Fruit fly (Drosophila melanogaster) whole organism, adult: ENCODE measurements around the gene CG31415.

Experiments used
- CG12768 ChIP-seq: fragments of 200-800 bp; sonication (Bioruptor generic); optimal IDR thresholded peaks from 2 replicates; lab custom pipeline; 2017; ENCODE audit warnings: missing biosample characterization, missing genetic modification characterization, mild to moderate bottlenecking, moderate library complexity, missing genetic modification reagents
- CG7045 ChIP-seq: fragments of 200-800 bp; sonication (Bioruptor generic); optimal IDR thresholded peaks from 2 replicates; lab custom pipeline; 2017; ENCODE audit warnings: missing biosample characterization, mild to moderate bottlenecking, missing genetic modification characterization
- Hr96 ChIP-seq: fragments of 200-800 bp; sonication (Bioruptor generic); optimal IDR thresholded peaks from 2 replicates; lab custom pipeline; 2016; ENCODE audit warnings: missing biosample characterization, missing genetic modification characterization
- cic ChIP-seq: fragments of 200-800 bp; sonication (Bioruptor generic); optimal IDR thresholded peaks from 2 replicates; lab custom pipeline; 2017; ENCODE audit warnings: missing biosample characterization, mild to moderate bottlenecking, missing genetic modification characterization, moderate library complexity
- cnc ChIP-seq, 2 experiments: fragments of >200 bp; optimal IDR thresholded peaks; 2 replicates each; lab custom pipeline; 2017
- kay ChIP-seq: fragments of 200-800 bp; sonication (Bioruptor generic); peaks from one replicate; lab custom pipeline; 2016; ENCODE audit warnings: missing biosample characterization, missing genetic modification characterization, borderline replicate concordance

DNA sequence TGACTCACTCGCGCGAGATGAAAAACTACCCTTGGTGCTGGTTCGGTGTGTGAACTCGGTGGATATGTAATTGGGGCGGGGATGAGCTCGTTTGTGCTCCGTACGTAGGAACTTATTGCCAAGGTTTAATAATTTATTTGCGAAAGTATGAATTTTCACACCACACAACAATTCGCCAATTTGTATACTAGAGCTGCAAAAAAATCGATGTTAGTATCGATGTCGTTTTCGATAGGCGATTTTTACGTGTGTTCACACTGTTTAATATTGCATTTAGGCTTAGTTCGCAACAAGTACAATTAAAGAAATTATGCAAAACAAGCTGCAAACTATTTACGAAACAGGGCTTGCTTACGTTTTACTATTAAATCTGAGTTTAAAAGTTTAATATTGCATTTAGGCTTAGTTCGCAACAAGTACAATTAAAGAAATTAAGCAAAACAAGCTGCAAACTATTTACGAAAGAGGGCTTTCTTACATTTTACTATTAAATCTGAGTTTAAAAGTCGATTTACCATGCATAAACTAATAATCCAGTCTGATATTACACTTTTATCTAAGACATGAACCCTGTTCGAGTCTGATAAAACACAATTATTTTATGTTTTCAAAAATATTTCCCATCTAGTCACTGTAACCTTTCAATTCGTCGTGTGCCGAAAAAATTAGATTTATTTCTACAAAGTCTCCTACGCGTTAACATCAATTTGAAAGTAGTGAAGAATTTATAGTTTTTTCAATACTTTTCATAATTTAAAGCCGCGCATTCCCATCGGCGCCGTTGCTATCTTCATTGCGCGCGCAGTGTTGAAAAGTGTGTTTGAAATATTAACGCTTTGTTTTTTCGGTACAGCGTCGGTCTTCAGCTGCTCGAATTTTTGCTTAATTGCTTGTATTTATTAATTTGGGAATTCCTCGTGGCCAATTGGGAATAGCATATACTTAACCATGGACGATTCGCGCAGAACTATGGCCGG lies 19.9 kb downstream of the CG31415 start, which contains the start of the genes Snap24 and CG8478:
- TF ChIP-seq CG12768 (no peak), CG7045 (GFP tag; lab: Kevin White, UChicago) (no peak), cic (no peak), kay (GFP tag; lab: Kevin White, UChicago) (no peak), cnc (optimal IDR thresholded peaks at IDR 0.05; lab: Kevin White, UChicago) (no peak), Hr96 (GFP tag; lab: Kevin White, UChicago) (no peak)
